Fruit fly (Drosophila melanogaster): Measurements from ENCODE around the gene muc.

The muc gene

dm6 chr2L:7442929-7443328 is 16.3 kb downstream of the muc start (continued):
- TF ChIP-seq CG3065 (GFP tag; optimal IDR thresholded peaks at IDR 0.05) (no peak), CG16815 (GFP tag; optimal IDR thresholded peaks at IDR 0.05) (no peak), CG1792 (GFP tag; optimal IDR thresholded peaks at IDR 0.05) (no peak), Ravus (GFP tag; IDR thresholded peaks at IDR 0.05) (peak; percentile 32), gt (GFP tag; IDR thresholded peaks at IDR 0.05) (no peak), CkIIα-i1 (GFP tag; IDR thresholded peaks at IDR 0.05) (no peak), CG11723 (GFP tag; optimal IDR thresholded peaks at IDR 0.05) (no peak), Jarid2 (GFP tag; optimal IDR thresholded peaks at IDR 0.05) (no peak), sr (GFP tag; IDR thresholded peaks at IDR 0.05) (no peak), CG3281 (GFP tag; optimal IDR thresholded peaks at IDR 0.05) (peak; percentile 56), zen2 (GFP tag; IDR thresholded peaks at IDR 0.05; ENCODE audit: partially characterized antibody) (no peak), zfh1 (GFP tag; IDR thresholded peaks at IDR 0.05) (no peak), p53 (GFP tag; optimal IDR thresholded peaks at IDR 0.05) (no peak), CG17829 (tag; optimal IDR thresholded peaks at IDR 0.05) (no peak), CG9609 (GFP tag; optimal IDR thresholded peaks at IDR 0.05) (no peak), CG31224 (GFP tag; IDR thresholded peaks at IDR 0.05) (peak; percentile 63; the same call in 1 of the 2 replicates), dati (GFP tag; IDR thresholded peaks at IDR 0.05) (no peak), chif (GFP tag; optimal IDR thresholded peaks at IDR 0.05) (no peak), CrebB (tag; optimal IDR thresholded peaks at IDR 0.05) (no peak), CG2678 (tag; optimal IDR thresholded peaks at IDR 0.05) (no peak), bigmax (GFP tag; optimal IDR thresholded peaks at IDR 0.05) (no peak), CG6272 (GFP tag; IDR thresholded peaks at IDR 0.05) (0 out of 2 replicates have a peak, but pooled peaks have one; percentile 6), CG6813 (GFP tag; optimal IDR thresholded peaks at IDR 0.05) (no peak), Spps (tag; optimal IDR thresholded peaks at IDR 0.05) (no peak), CG8388 (GFP tag; optimal IDR thresholded peaks at IDR 0.05) (no peak), Sox102F (GFP tag; optimal IDR thresholded peaks at IDR 0.05) (peak; percentile 15), btn (GFP tag; optimal IDR thresholded peaks at IDR 0.05) (no peak), Gug (GFP tag; IDR thresholded peaks at IDR 0.05) (peak; percentile 56; the same call in 2 of the 4 replicates), vvl (GFP tag; IDR thresholded peaks at IDR 0.05) (peak; percentile 44; the same call in 1 of the 2 replicates), zfh2 (GFP tag; optimal IDR thresholded peaks at IDR 0.05) (peak; percentile 40), CG11085 (GFP tag; IDR thresholded peaks at IDR 0.05) (peak; percentile 35; the same call in 1 of the 2 replicates), Aef1 (GFP tag; IDR thresholded peaks at IDR 0.05) (no peak; the same call in 2 of the 3 replicates), ab (GFP tag; optimal IDR thresholded peaks at IDR 0.05) (no peak), otp (GFP tag; IDR thresholded peaks at IDR 0.05) (no peak), stc (GFP tag; IDR thresholded peaks at IDR 0.05) (no peak), Dll (GFP tag; IDR thresholded peaks at IDR 0.05; ENCODE audit: partially characterized antibody) (no peak), CG11504 (tag; optimal IDR thresholded peaks at IDR 0.05) (peak; percentile 49), ato (GFP tag; IDR thresholded peaks at IDR 0.05; ENCODE audit: partially characterized antibody) (no peak), CG30020 (tag; optimal IDR thresholded peaks at IDR 0.05) (no peak), CG17802 (tag; optimal IDR thresholded peaks at IDR 0.05) (no peak), CG6689 (GFP tag; IDR thresholded peaks at IDR 0.05) (no peak; the same call in 1 of the 2 replicates), E2f2 (GFP tag; IDR thresholded peaks at IDR 0.05) (no peak), CG4617 (GFP tag; optimal IDR thresholded peaks at IDR 0.05; ENCODE audit: borderline replicate concordance) (no peak), unpg (GFP tag; optimal IDR thresholded peaks at IDR 0.05) (peak; percentile 30), CG7963 (GFP tag; IDR thresholded peaks at IDR 0.05; ENCODE audit: partially characterized antibody) (no peak), CG5245 (GFP tag; optimal IDR thresholded peaks at IDR 0.05) (no peak), ranshi (GFP tag; IDR thresholded peaks at IDR 0.05) (peak; percentile 21; the same call in 1 of the 2 replicates), Atf-2 (GFP tag; optimal IDR thresholded peaks at IDR 0.05) (no peak), crp (GFP tag; optimal IDR thresholded peaks at IDR 0.05) (no peak), CG9437 (GFP tag; optimal IDR thresholded peaks at IDR 0.05) (peak; percentile 45), so (GFP tag; IDR thresholded peaks at IDR 0.05) (no peak)

All from whole organism, embryonic.